Worm (Caenorhabditis elegans) whole organism, young adult: ENCODE data around the gene tbx-11.

Source experiments
- B0035.1 ChIP-seq: sonication (generic microtip); optimal IDR thresholded peaks from 2 replicates; lab custom pipeline; 2016; ENCODE audit warnings: missing genetic modification characterization, mild to moderate bottlenecking, missing compliant biosample characterization, missing genotype, missing genetic modification reagents
- C17E4.6 ChIP-seq: fragments of 200-800 bp; sonication (Bioruptor generic); IDR thresholded peaks from 2 replicates; pipeline ENCODE4 v1.3.6; 2022; ENCODE audit warnings: missing genetic modification reagents, missing genetic modification characterization, missing compliant biosample characterization
- D2030.7 ChIP-seq: fragments of 200-800 bp; sonication (Bioruptor generic); IDR thresholded peaks from 2 replicates; pipeline ENCODE4 v1.3.6; 2022; ENCODE audit warnings: missing genetic modification reagents, missing genetic modification characterization, missing compliant biosample characterization
- F23B12.7 ChIP-seq: sonication (generic microtip); optimal IDR thresholded peaks from 2 replicates; lab custom pipeline; 2017; ENCODE audit warnings: missing genetic modification characterization, mild to moderate bottlenecking, missing compliant biosample characterization, antibody characterized with exemption, moderate library complexity; ENCODE audit not compliant: insufficient read depth
- F33H1.4 ChIP-seq: fragments of 200-800 bp; sonication (Bioruptor generic); IDR thresholded peaks from 2 replicates; pipeline ENCODE4 v1.3.6; 2022; ENCODE audit warnings: missing genetic modification reagents, missing genetic modification characterization, missing compliant biosample characterization
- F37B4.10 ChIP-seq: fragments of 200-800 bp; sonication (Bioruptor generic); IDR thresholded peaks from 2 replicates; pipeline ENCODE4 v1.3.6; 2022; ENCODE audit warnings: missing genetic modification characterization, missing compliant biosample characterization
- F39B2.1 ChIP-seq: fragments of 200-800 bp; sonication (Bioruptor generic); IDR thresholded peaks from 2 replicates; pipeline ENCODE4 v1.3.6; 2022; ENCODE audit warnings: missing genetic modification reagents, missing genetic modification characterization, missing compliant biosample characterization
- F52B5.7 ChIP-seq: sonication (generic microtip); optimal IDR thresholded peaks from 2 replicates; lab custom pipeline; 2016; ENCODE audit warnings: mild to moderate bottlenecking, missing genetic modification characterization, missing compliant biosample characterization
- Y79H2A.3 ChIP-seq: fragments of 200-800 bp; sonication (Bioruptor generic); conservative IDR thresholded peaks from 2 replicates; pipeline ENCODE4 v1.3.6; 2022; ENCODE audit warnings: missing genetic modification reagents, missing genetic modification characterization, missing compliant biosample characterization
- athp-1 ChIP-seq: sonication (generic microtip); optimal IDR thresholded peaks from 2 replicates; lab custom pipeline; 2017; ENCODE audit warnings: mild to moderate bottlenecking, missing genetic modification characterization, missing compliant biosample characterization
- bed-2 ChIP-seq: fragments of 200-800 bp; sonication (Bioruptor generic); IDR thresholded peaks from 2 replicates; pipeline ENCODE4 v1.3.6; 2022; ENCODE audit warnings: missing genetic modification reagents, missing genetic modification characterization, missing compliant biosample characterization
- ccch-3 ChIP-seq: fragments of 200-800 bp; sonication (Bioruptor generic); optimal IDR thresholded peaks from 2 replicates; lab custom pipeline; 2018; ENCODE audit warnings: mild to moderate bottlenecking, missing genetic modification characterization, missing compliant biosample characterization
- ceh-27 ChIP-seq: fragments of 200-800 bp; sonication (Bioruptor generic); optimal IDR thresholded peaks from 2 replicates; lab custom pipeline; 2018; ENCODE audit warnings: mild to moderate bottlenecking, missing genetic modification characterization, moderate library complexity, missing compliant biosample characterization
- ceh-40 ChIP-seq: fragments of 200-800 bp; sonication (Bioruptor generic); IDR thresholded peaks from 2 replicates; pipeline ENCODE4 v1.3.6; 2022; ENCODE audit warnings: missing genetic modification characterization, missing compliant biosample characterization
- chd-7 ChIP-seq: sonication (generic microtip); optimal IDR thresholded peaks from 2 replicates; lab custom pipeline; 2016; ENCODE audit warnings: mild to moderate bottlenecking, missing genetic modification characterization, moderate library complexity, missing compliant biosample characterization
- die-1 ChIP-seq: sonication (generic microtip); optimal IDR thresholded peaks from 2 replicates; lab custom pipeline; 2016; ENCODE audit warnings: missing genotype, mild to moderate bottlenecking, missing genetic modification characterization, missing compliant biosample characterization
- dpl-1 ChIP-seq: fragments of 150-350 bp; optimal IDR thresholded peaks from 2 replicates; lab custom pipeline; 2014; ENCODE audit warnings: missing biosample characterization, missing genetic modification reagents, missing genetic modification characterization
- egrh-3 ChIP-seq: fragments of 200-800 bp; sonication (Bioruptor generic); IDR thresholded peaks from 2 replicates; pipeline ENCODE4 v1.3.6; 2022; ENCODE audit warnings: missing genetic modification reagents, missing genetic modification characterization, missing compliant biosample characterization
- ekl-4 ChIP-seq: fragments of 200-800 bp; sonication (Bioruptor generic); IDR thresholded peaks from 2 replicates; pipeline ENCODE4 v1.3.6; 2022; ENCODE audit warnings: missing genetic modification reagents, missing genetic modification characterization, missing compliant biosample characterization
- fkh-3 ChIP-seq: sonication (generic microtip); optimal IDR thresholded peaks from 2 replicates; lab custom pipeline; 2016; ENCODE audit warnings: mild to moderate bottlenecking, missing genetic modification characterization, missing compliant biosample characterization
- gei-17 ChIP-seq: fragments of 200-800 bp; sonication (Bioruptor generic); optimal IDR thresholded peaks from 2 replicates; lab custom pipeline; 2018; ENCODE audit warnings: mild to moderate bottlenecking, missing genetic modification characterization, missing compliant biosample characterization
- him-1 ChIP-seq: sonication (generic microtip); optimal IDR thresholded peaks from 2 replicates; lab custom pipeline; 2016; ENCODE audit warnings: missing genotype, missing genetic modification reagents, missing genetic modification characterization, missing compliant biosample characterization
- lin-26 ChIP-seq: fragments of 200-800 bp; sonication (Bioruptor generic); IDR thresholded peaks from 2 replicates; pipeline ENCODE4 v1.3.6; 2022; ENCODE audit warnings: missing genetic modification reagents, missing genetic modification characterization, missing compliant biosample characterization
- lin-35 ChIP-seq, 3 experiments: fragments of 150-350 bp in 2 of 3; sonication (generic microtip) in 1 of 3; optimal IDR thresholded peaks; 2 replicates each; lab custom pipeline; 2014 to 2018; ENCODE audit warnings: missing biosample characterization in 3 of 3, missing genetic modification characterization in 3 of 3, missing genetic modification reagents in 3 of 3
- lsl-1 ChIP-seq: fragments of 200-800 bp; sonication (Bioruptor generic); optimal IDR thresholded peaks from 2 replicates; lab custom pipeline; 2018; ENCODE audit warnings: mild to moderate bottlenecking, missing genetic modification characterization, moderate library complexity, missing compliant biosample characterization
- lsy-27 ChIP-seq: sonication (generic microtip); optimal IDR thresholded peaks from 2 replicates; lab custom pipeline; 2017; ENCODE audit warnings: missing genetic modification characterization, mild to moderate bottlenecking, missing compliant biosample characterization, antibody characterized with exemption, missing genotype, borderline replicate concordance; ENCODE audit not compliant: insufficient read depth
- madf-10 ChIP-seq: sonication (generic microtip); optimal IDR thresholded peaks from 2 replicates; lab custom pipeline; 2016; ENCODE audit warnings: mild to moderate bottlenecking, missing genetic modification characterization, missing compliant biosample characterization
- mel-28 ChIP-seq: sonication (generic microtip); optimal IDR thresholded peaks from 2 replicates; lab custom pipeline; 2016; ENCODE audit warnings: borderline replicate concordance, mild to moderate bottlenecking, missing genetic modification characterization, missing compliant biosample characterization
- nhr-179 ChIP-seq: sonication (generic microtip); optimal IDR thresholded peaks from 2 replicates; lab custom pipeline; 2016; ENCODE audit warnings: mild to moderate bottlenecking, missing genetic modification characterization, missing compliant biosample characterization
- nhr-80 ChIP-seq: sonication (generic microtip); optimal IDR thresholded peaks from 2 replicates; lab custom pipeline; 2016; ENCODE audit warnings: missing genetic modification characterization, missing compliant biosample characterization
- repo-1 ChIP-seq: sonication (generic microtip); optimal IDR thresholded peaks from 2 replicates; lab custom pipeline; 2017; ENCODE audit warnings: mild to moderate bottlenecking, missing genetic modification characterization, missing compliant biosample characterization
- sdz-38 ChIP-seq: sonication (generic microtip); optimal IDR thresholded peaks from 2 replicates; lab custom pipeline; 2016; ENCODE audit warnings: missing genotype, missing genetic modification characterization, missing compliant biosample characterization
- sptf-2 ChIP-seq: fragments of 200-800 bp; sonication (Bioruptor generic); optimal IDR thresholded peaks from 2 replicates; lab custom pipeline; 2018; ENCODE audit warnings: mild to moderate bottlenecking, missing genetic modification characterization, missing compliant biosample characterization
- unc-62 ChIP-seq: fragments of 150-350 bp; optimal IDR thresholded peaks from 2 replicates; lab custom pipeline; 2014; ENCODE audit warnings: missing biosample characterization, missing genetic modification reagents, missing genetic modification characterization
- xnd-1 ChIP-seq: sonication (generic microtip); optimal IDR thresholded peaks from 2 replicates; lab custom pipeline; 2016; ENCODE audit warnings: missing genotype, missing genetic modification reagents, missing genetic modification characterization, missing compliant biosample characterization
- zfh-2 ChIP-seq: fragments of 200-800 bp; sonication (Bioruptor generic); conservative IDR thresholded peaks from 2 replicates; pipeline ENCODE4 v1.3.6; 2022; ENCODE audit warnings: missing genetic modification reagents, missing genetic modification characterization, missing compliant biosample characterization
- ztf-28 ChIP-seq: fragments of 200-800 bp; sonication (Bioruptor generic); IDR thresholded peaks from 2 replicates; pipeline ENCODE4 v1.3.6; 2022; ENCODE audit warnings: missing genetic modification reagents, missing genetic modification characterization, missing compliant biosample characterization

tbx-11 gene

DNA sequence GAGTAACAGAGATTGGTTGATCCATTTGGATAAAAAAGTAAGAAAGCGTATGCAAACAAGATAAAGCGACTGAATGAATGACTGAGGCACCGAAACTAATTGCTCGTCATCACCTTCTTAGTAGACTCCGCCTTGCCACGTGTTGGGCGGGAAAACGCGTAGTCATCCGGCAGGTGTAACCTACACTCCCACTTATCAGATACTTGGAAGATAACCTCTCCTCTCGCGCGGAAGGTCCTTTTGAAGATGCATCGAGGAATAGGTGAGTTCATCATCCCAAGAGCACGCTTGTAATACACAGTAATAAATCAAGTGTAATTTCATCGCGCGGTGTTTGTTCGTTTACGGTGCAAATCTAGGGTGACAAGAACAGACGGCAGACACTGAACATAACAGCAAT, at the start of gene tbx-11:
Gene tbx-11 (minus strand): TSS at position 101 of the 400 bp plus-strand sequence.
- no peak for TF ChIP-seq nhr-179 (tag; lab: Kevin White, UChicago)
- TF ChIP-seq chd-7 (tag; lab: Kevin White, UChicago), result no peak

DNA sequence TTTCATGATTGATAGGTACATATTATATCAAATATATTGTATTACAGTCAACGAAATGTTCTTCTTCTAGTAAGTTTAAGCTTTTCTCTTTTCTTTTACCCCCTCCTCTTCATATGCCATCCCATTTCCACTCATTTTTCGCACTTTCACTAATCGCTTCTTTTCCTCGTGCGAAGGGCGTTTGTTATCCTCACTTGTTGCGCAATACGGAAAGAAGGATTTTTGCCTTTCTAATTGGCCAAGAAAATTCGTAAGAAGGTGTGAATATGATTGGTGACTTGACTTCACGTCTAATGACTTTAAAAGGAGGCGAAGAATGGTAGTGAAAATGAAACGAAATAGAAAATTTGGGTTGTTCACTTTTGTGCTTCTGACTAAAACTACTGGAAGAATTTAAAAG, 48.9 kb upstream of the tbx-11 start:
- TF ChIP-seq ceh-40 (GFP tag; lab: Robert Waterston, UW), result no peak
- TF ChIP-seq mel-28 (tag; lab: Kevin White, UChicago), result no peak
- no peak for TF ChIP-seq F37B4.10 (GFP tag; lab: Robert Waterston, UW)
- TF ChIP-seq madf-10 (tag; lab: Kevin White, UChicago), result no peak
- no peak for TF ChIP-seq unc-62 (GFP tag; lab: Kevin White, UChicago)
- no peak for TF ChIP-seq xnd-1 (tag; lab: Kevin White, UChicago)
- TF ChIP-seq sptf-2 (GFP tag; lab: Kevin White, UChicago), result no peak
- no peak for TF ChIP-seq F52B5.7 (tag; lab: Kevin White, UChicago)
- TF ChIP-seq D2030.7 (GFP tag; lab: Robert Waterston, UW), result no peak
- no peak for TF ChIP-seq athp-1
- TF ChIP-seq F33H1.4 (GFP tag; lab: Robert Waterston, UW), result no peak
- no peak for TF ChIP-seq bed-2 (GFP tag; lab: Robert Waterston, UW)
- no peak for TF ChIP-seq die-1 (tag; lab: Kevin White, UChicago)
- no peak for TF ChIP-seq zfh-2
- no peak for TF ChIP-seq fkh-3 (tag; lab: Kevin White, UChicago)

DNA sequence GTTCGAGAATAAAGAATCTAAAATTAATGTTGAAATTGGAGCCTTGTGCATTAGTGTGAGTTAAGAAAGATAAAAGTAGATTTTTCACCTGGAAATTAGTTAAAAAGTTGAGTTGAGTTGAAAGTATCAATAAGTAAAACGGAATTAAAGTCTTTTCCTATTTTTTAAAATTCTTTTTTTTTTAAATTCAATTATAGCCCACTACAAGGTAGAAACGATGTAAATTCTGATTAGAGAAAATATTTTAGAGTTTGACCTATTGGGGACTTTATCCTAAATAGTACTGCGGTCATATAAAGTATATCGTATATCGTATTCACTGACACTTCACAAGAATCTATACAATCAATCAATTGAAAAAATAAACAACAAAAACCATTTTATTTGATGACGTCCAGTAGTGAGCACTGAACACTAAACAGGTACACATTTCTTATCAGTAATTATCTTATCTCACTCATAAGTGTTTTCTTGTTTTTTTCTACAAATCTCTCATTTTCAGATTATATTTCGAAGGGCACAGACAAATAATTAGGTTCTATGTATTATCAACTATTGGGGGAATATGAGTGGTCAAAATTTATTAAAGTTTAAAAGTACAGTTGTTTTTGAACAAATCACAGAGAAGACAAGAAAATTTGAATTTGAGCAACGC, 41.1 kb upstream of the tbx-11 start, which contains the start of gene wht-1:
Gene wht-1 (minus strand): TSS at position 51 of the 655 bp plus-strand sequence.
- TF ChIP-seq nhr-80 (tag; lab: Kevin White, UChicago) (peak; percentile 45), Y79H2A.3 (no peak)

DNA sequence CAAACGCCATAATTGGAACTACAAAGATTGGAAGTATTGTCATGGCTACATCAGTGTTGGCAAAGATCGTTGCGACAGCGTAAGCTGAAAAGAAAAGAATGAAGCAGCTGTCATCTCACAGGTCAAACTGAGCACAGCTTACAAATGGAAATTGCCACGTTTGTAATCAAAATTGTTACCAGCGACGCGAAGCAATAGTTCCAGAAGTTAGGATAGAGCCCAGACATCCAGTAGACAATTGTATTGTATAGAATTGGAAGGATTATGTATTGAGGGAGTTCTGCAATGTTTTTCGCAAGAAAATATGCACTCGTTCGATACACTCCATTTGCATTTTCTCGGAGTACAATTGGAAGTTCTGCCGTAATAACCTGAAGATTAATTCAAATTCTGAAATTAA, 38.5 kb upstream of the tbx-11 start:
- TF ChIP-seq nhr-179 (tag; lab: Kevin White, UChicago) (no peak), lsy-27 (no peak), ekl-4 (GFP tag; lab: Robert Waterston, UW) (no peak), dpl-1 (GFP tag; lab: Kevin White, UChicago) (no peak), B0035.1 (no peak), F39B2.1 (GFP tag; lab: Robert Waterston, UW) (no peak), lin-26 (GFP tag; lab: Robert Waterston, UW) (no peak), egrh-3 (GFP tag; lab: Robert Waterston, UW) (no peak), him-1 (tag; lab: Kevin White, UChicago) (no peak), madf-10 (tag; lab: Kevin White, UChicago) (no peak)

DNA sequence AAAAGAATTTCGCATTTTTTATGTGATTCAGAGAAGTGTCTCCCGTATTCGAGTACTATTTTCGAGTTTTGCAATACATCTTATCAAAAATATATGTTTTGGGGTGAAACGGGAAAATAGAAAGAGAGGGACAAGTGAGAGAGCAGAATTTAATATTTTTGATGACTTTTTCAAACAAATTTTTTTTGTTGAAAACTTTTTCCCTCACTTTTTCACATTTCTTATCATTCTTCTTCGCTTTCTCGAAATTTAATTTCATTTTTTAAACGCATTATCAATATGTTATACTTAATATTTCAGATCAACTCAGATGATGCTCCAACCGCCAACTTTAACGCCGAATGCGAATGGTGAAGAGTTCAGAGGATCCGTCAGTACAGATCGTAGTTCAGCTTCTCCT, 33.5 kb upstream of the tbx-11 start, which contains the start of gene attf-4:
Gene attf-4 (plus strand): TSS at position 301 of the 400 bp plus-strand sequence.
- TF ChIP-seq ceh-27 (GFP tag; lab: Kevin White, UChicago) (no peak), nhr-80 (tag; lab: Kevin White, UChicago) (peak; percentile 24)

DNA sequence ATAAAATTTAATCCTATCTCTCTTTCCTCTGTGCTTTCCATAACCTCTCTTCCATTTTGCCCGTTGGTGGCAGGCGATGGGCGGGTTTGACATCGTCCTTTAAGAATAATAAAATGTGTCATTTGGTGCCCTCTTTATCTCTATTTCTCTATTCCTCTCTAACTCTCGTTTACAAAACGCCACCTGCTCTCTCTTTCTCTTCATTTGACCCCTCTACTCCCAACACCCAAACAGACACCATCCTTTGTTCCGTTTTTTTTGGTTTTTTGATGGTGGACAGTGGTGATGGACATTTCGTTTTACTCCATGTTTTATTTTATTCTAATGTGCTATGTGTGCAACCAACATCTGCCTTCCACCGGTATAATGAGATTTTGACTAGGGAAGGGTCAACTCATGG, 32.1 kb upstream of the tbx-11 start:
- TF ChIP-seq repo-1 (tag; lab: Kevin White, UChicago) (no peak), lin-35 (GFP tag; optimal IDR thresholded peaks at IDR 0.05; lab: Kevin White, UChicago) (no peak), ccch-3 (GFP tag; lab: Kevin White, UChicago) (no peak), C17E4.6 (GFP tag; lab: Robert Waterston, UW) (no peak), F23B12.7 (tag; lab: Kevin White, UChicago) (no peak), sdz-38 (tag; lab: Kevin White, UChicago) (no peak), gei-17 (GFP tag; lab: Kevin White, UChicago) (no peak), F33H1.4 (GFP tag; lab: Robert Waterston, UW) (no peak), lsl-1 (GFP tag; lab: Kevin White, UChicago) (no peak), madf-10 (tag; lab: Kevin White, UChicago) (no peak), ztf-28 (no peak), F39B2.1 (GFP tag; lab: Robert Waterston, UW) (no peak), F37B4.10 (GFP tag; lab: Robert Waterston, UW) (no peak), athp-1 (no peak)
